Fruit fly (Drosophila melanogaster): ENCODE data around the gene Archease.

The Archease gene

dm6 chr3R:21656492-21657484 lies 6.0 kb downstream of the Archease start (continued):
- TF ChIP-seq fd96Cb (tag; optimal IDR thresholded peaks at IDR 0.05) (peak; percentile 71), cg (GFP tag; optimal IDR thresholded peaks at IDR 0.05) (peak; percentile 74), CG6854 (GFP tag; optimal IDR thresholded peaks at IDR 0.05) (no peak), CkIIα-i1 (GFP tag; IDR thresholded peaks at IDR 0.05) (no peak), BEAF-32 (GFP tag; optimal IDR thresholded peaks at IDR 0.05) (no peak), gcm2 (GFP tag; optimal IDR thresholded peaks at IDR 0.05) (no peak), esg (GFP tag; conservative IDR thresholded peaks at IDR 0.05) (peak; percentile 37; the same call in 1 of the 2 replicates), grau (tag; optimal IDR thresholded peaks at IDR 0.05) (peak; percentile 67), Sox102F (GFP tag; optimal IDR thresholded peaks at IDR 0.05) (peak; percentile 83), gem (tag; optimal IDR thresholded peaks at IDR 0.05) (peak; percentile 87), fd64A (GFP tag; optimal IDR thresholded peaks at IDR 0.05) (no peak), CG14710 (tag; optimal IDR thresholded peaks at IDR 0.05) (peak; percentile 38), CG2875 (GFP tag; optimal IDR thresholded peaks at IDR 0.05) (peak; percentile 59), Ptx1 (GFP tag; IDR thresholded peaks at IDR 0.05) (peak; percentile 69), run (tag; optimal IDR thresholded peaks at IDR 0.05) (peak; percentile 60), mirr (GFP tag; optimal IDR thresholded peaks at IDR 0.05) (no peak), Dbx (GFP tag; IDR thresholded peaks at IDR 0.05) (no peak), CG17359 (tag; optimal IDR thresholded peaks at IDR 0.05) (peak; percentile 71), ab (GFP tag; optimal IDR thresholded peaks at IDR 0.05) (no peak), CG12769 (tag; optimal IDR thresholded peaks at IDR 0.05) (peak; percentile 78), aop (GFP tag; IDR thresholded peaks at IDR 0.05) (no peak), Nf-YC (tag; optimal IDR thresholded peaks at IDR 0.05) (peak; percentile 14), E2f2 (GFP tag; IDR thresholded peaks at IDR 0.05) (peak; percentile 35; the same call in 1 of the 2 replicates), CG2678 (tag; optimal IDR thresholded peaks at IDR 0.05) (peak; percentile 79), z (GFP tag; IDR thresholded peaks at IDR 0.05) (no peak), lmd (GFP tag; IDR thresholded peaks at IDR 0.05) (peak; percentile 56), lov (optimal IDR thresholded peaks at IDR 0.05) (no peak), lov (GFP tag; IDR thresholded peaks at IDR 0.05) (0 out of 3 replicates have a peak, but pooled peaks have one; percentile 35), CG32767 (GFP tag; IDR thresholded peaks at IDR 0.05) (peak; percentile 65; the same call in 1 of the 2 replicates), E2f1 (GFP tag; IDR thresholded peaks at IDR 0.05) (peak; percentile 71), CG10321 (GFP tag; IDR thresholded peaks at IDR 0.05) (0 out of 2 replicates have a peak, but pooled peaks have one; percentile 8), CG4730 (GFP tag; IDR thresholded peaks at IDR 0.05) (0 out of 2 replicates have a peak, but pooled peaks have one; percentile 29), gsb-n (tag; optimal IDR thresholded peaks at IDR 0.05) (peak; percentile 33), prd (optimal IDR thresholded peaks at IDR 0.05) (no peak), prd (GFP tag; IDR thresholded peaks at IDR 0.05) (peak; percentile 58; the same call in 2 of the 3 replicates), CG17361 (GFP tag; IDR thresholded peaks at IDR 0.05) (peak; percentile 85), HmgZ (tag; optimal IDR thresholded peaks at IDR 0.05) (peak; percentile 17), amos (GFP tag; IDR thresholded peaks at IDR 0.05; ENCODE audit: partially characterized antibody) (0 out of 2 replicates have a peak, but pooled peaks have one; percentile 9), Ada2b (GFP tag; IDR thresholded peaks at IDR 0.05) (no peak), Hmr (GFP tag; optimal IDR thresholded peaks at IDR 0.05) (peak; percentile 21), CG12219 (GFP tag; optimal IDR thresholded peaks at IDR 0.05) (no peak), MTF-1 (GFP tag; optimal IDR thresholded peaks at IDR 0.05; ENCODE audit: borderline replicate concordance) (no peak), phol (tag; optimal IDR thresholded peaks at IDR 0.05) (peak; percentile 84), PHDP (tag; optimal IDR thresholded peaks at IDR 0.05) (peak; percentile 64), CG2199 (GFP tag; IDR thresholded peaks at IDR 0.05) (peak; percentile 79), bcd (GFP tag; optimal IDR thresholded peaks at IDR 0.05) (peak; percentile 52), CG10147 (GFP tag; optimal IDR thresholded peaks at IDR 0.05) (peak; percentile 61), CG12155 (GFP tag; optimal IDR thresholded peaks at IDR 0.05) (peak; percentile 8)
